Fruit fly (Drosophila melanogaster): ENCODE results near the gene spict.

spict gene

dm6 chr2L:12681603-12682368, 22.7 kb upstream of the spict start (continued):
- peak; percentile 25 for TF ChIP-seq nerfin-1 (tag; optimal IDR thresholded peaks at IDR 0.05)
- TF ChIP-seq D19A (tag; optimal IDR thresholded peaks at IDR 0.05) = no peak
- peak in 1 of 2 experiments; percentile 6 for TF ChIP-seq bsh (GFP tag; optimal IDR thresholded peaks at IDR 0.05)
- TF ChIP-seq CG11247 (GFP tag; IDR thresholded peaks at IDR 0.05) = no peak
- no peak for TF ChIP-seq Pdp1 (GFP tag; optimal IDR thresholded peaks at IDR 0.05)
- TF ChIP-seq CG11398 (GFP tag; optimal IDR thresholded peaks at IDR 0.05) = no peak
- TF ChIP-seq Fer1 (GFP tag; optimal IDR thresholded peaks at IDR 0.05) = no peak
- TF ChIP-seq lmd (GFP tag; IDR thresholded peaks at IDR 0.05) = no peak
- no peak for TF ChIP-seq eyg (GFP tag; optimal IDR thresholded peaks at IDR 0.05)
- no peak for TF ChIP-seq fd3F (GFP tag; optimal IDR thresholded peaks at IDR 0.05)
- TF ChIP-seq NK7.1 (GFP tag; optimal IDR thresholded peaks at IDR 0.05) = no peak
- TF ChIP-seq CG4282 (GFP tag; optimal IDR thresholded peaks at IDR 0.05) = no peak
- peak; percentile 85 for TF ChIP-seq sens (GFP tag)
- no peak for TF ChIP-seq Mad (GFP tag; optimal IDR thresholded peaks at IDR 0.05)
- peak; percentile 21 for TF ChIP-seq oc (tag; optimal IDR thresholded peaks at IDR 0.05)
- TF ChIP-seq CG6254 (GFP tag; optimal IDR thresholded peaks at IDR 0.05) = no peak
- TF ChIP-seq lab (GFP tag; optimal IDR thresholded peaks at IDR 0.05) = no peak
- TF ChIP-seq ci (GFP tag; IDR thresholded peaks at IDR 0.05) = no peak
- no peak for TF ChIP-seq D (optimal IDR thresholded peaks at IDR 0.05)
- TF ChIP-seq D (GFP tag; optimal IDR thresholded peaks at IDR 0.05) = peak; percentile 29
- no peak for TF ChIP-seq CG15269 (tag; optimal IDR thresholded peaks at IDR 0.05)
- no peak for TF ChIP-seq prd (optimal IDR thresholded peaks at IDR 0.05)
- no peak for TF ChIP-seq prd (GFP tag; IDR thresholded peaks at IDR 0.05)
- no peak for TF ChIP-seq ems (GFP tag; optimal IDR thresholded peaks at IDR 0.05)
- TF ChIP-seq CG8924 (tag; optimal IDR thresholded peaks at IDR 0.05) = peak; percentile 1
- TF ChIP-seq vvl (GFP tag; IDR thresholded peaks at IDR 0.05) = peak; percentile 77
- peak; percentile 90 for TF ChIP-seq gsb-n (tag; optimal IDR thresholded peaks at IDR 0.05)
- no peak for TF ChIP-seq CG7271 (tag; optimal IDR thresholded peaks at IDR 0.05)
- no peak for TF ChIP-seq CG2712 (tag; optimal IDR thresholded peaks at IDR 0.05)
- TF ChIP-seq emc (GFP tag; optimal IDR thresholded peaks at IDR 0.05) = no peak
- TF ChIP-seq tll (GFP tag; optimal IDR thresholded peaks at IDR 0.05) = peak in 1 of 2 experiments; percentile 54
- TF ChIP-seq Dp (GFP tag; optimal IDR thresholded peaks at IDR 0.05) = no peak
- no peak for TF ChIP-seq Ptx1 (GFP tag; IDR thresholded peaks at IDR 0.05)
- TF ChIP-seq CG6765 (GFP tag; optimal IDR thresholded peaks at IDR 0.05) = no peak
- no peak for TF ChIP-seq Xrp1 (GFP tag; IDR thresholded peaks at IDR 0.05)
- TF ChIP-seq cato (GFP tag; optimal IDR thresholded peaks at IDR 0.05; ENCODE audit: borderline replicate concordance) = no peak
- TF ChIP-seq CG12659 (GFP tag; optimal IDR thresholded peaks at IDR 0.05) = no peak
- TF ChIP-seq Xbp1 (GFP tag; optimal IDR thresholded peaks at IDR 0.05) = no peak
- no peak for TF ChIP-seq vfl (GFP tag; optimal IDR thresholded peaks at IDR 0.05)
- no peak for TF ChIP-seq org-1 (GFP tag; optimal IDR thresholded peaks at IDR 0.05)
- no peak for TF ChIP-seq CG14441 (GFP tag; IDR thresholded peaks at IDR 0.05)
- TF ChIP-seq Dad (GFP tag; optimal IDR thresholded peaks at IDR 0.05) = no peak
- peak; percentile 9 for TF ChIP-seq CG18262 (tag; optimal IDR thresholded peaks at IDR 0.05)
- peak; percentile 77 for TF ChIP-seq pros (GFP tag; optimal IDR thresholded peaks at IDR 0.05)
- no peak for TF ChIP-seq PHDP (tag; optimal IDR thresholded peaks at IDR 0.05)
